Worm (Caenorhabditis elegans): ENCODE results near the gene cdc-48.2.

DNA sequence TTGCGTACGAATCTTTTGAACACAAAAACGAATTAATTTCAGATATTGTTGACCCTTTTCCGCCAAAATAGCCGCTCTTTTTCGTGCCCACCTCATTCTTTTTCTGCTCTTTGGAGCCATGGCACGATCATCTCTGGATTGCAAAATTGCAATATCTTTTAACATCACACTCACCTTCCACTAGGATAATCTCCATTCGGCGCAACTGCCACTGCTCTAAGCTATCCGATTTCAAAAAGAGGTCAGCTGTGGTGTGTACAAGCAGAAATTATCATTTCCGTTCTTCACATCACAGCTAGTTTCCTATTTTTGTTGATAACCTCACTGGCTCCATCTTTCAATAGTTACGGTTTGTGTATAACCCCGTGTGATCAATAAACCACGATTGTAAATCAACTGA lies 11.7 kb upstream of the cdc-48.2 start:
- TF ChIP-seq ztf-11 (tag; optimal IDR thresholded peaks at IDR 0.05) (no peak), snpc-4 (tag; optimal IDR thresholded peaks at IDR 0.05) (no peak), mls-2 (tag; optimal IDR thresholded peaks at IDR 0.05) (no peak), elt-3 (tag; optimal IDR thresholded peaks at IDR 0.05) (no peak), sem-2 (GFP tag; optimal IDR thresholded peaks at IDR 0.05) (no peak), nhr-237 (tag; optimal IDR thresholded peaks at IDR 0.05) (no peak), nhr-76 (tag; optimal IDR thresholded peaks at IDR 0.05) (no peak), lsy-2 (tag; optimal IDR thresholded peaks at IDR 0.05) (no peak), lin-13 (tag; optimal IDR thresholded peaks at IDR 0.05) (no peak), unc-62 (GFP tag; optimal IDR thresholded peaks at IDR 0.05) (no peak), zip-8 (tag; optimal IDR thresholded peaks at IDR 0.05) (no peak), elt-1 (tag; optimal IDR thresholded peaks at IDR 0.05; ENCODE audit: borderline replicate concordance, insufficient read depth) (no peak), pha-4 (tag; optimal IDR thresholded peaks at IDR 0.05) (no peak)
